Fruit fly (Drosophila melanogaster): ENCODE measurements around the gene mRpL21.

- TF ChIP-seq Snoo (tag; optimal IDR thresholded peaks at IDR 0.05) (no peak), CG10348 (GFP tag; IDR thresholded peaks at IDR 0.05) (no peak), CG34367 (tag; optimal IDR thresholded peaks at IDR 0.05) (no peak), Ets98B (GFP tag; IDR thresholded peaks at IDR 0.05) (no peak), CG13204 (GFP tag; optimal IDR thresholded peaks at IDR 0.05) (no peak), CG4496 (GFP tag; IDR thresholded peaks at IDR 0.05) (no peak), Pif1B (GFP tag; optimal IDR thresholded peaks at IDR 0.05) (no peak), fd96Ca (GFP tag; IDR thresholded peaks at IDR 0.05) (no peak), Pif1A (GFP tag; optimal IDR thresholded peaks at IDR 0.05) (no peak), CG12605 (GFP tag; IDR thresholded peaks at IDR 0.05) (no peak), CG32121 (GFP tag; IDR thresholded peaks at IDR 0.05) (no peak)
These were observed 40.6 kb downstream of the mRpL21 start for dm6 chr3L:19214223-19214622.
